Fruit fly (Drosophila melanogaster): Measurements from ENCODE around the gene CG8620.

The CG8620 gene

DNA sequence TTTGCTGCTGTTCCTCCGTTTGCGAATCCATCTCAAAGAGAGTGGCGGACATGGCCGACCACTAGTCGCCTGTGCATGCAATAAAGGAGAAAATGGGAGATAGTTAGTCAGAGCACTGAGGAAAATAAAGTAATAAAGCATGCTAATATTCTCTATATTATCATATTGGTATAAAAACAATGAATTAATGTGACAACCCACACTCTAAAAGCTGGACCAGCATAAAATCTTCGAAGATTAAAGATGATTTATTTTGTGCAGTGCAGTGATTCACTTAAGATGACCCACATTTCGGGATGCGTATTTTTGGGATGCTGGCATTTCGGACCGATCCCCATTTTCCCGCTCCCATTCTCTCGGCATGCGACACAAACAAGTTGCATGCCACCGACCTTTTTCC lies 10.1 kb upstream of the CG8620 start:
- TF ChIP-seq CTCF (optimal IDR thresholded peaks at IDR 0.05) (no peak), CG8478 (optimal IDR thresholded peaks at IDR 0.05) (no peak)

DNA sequence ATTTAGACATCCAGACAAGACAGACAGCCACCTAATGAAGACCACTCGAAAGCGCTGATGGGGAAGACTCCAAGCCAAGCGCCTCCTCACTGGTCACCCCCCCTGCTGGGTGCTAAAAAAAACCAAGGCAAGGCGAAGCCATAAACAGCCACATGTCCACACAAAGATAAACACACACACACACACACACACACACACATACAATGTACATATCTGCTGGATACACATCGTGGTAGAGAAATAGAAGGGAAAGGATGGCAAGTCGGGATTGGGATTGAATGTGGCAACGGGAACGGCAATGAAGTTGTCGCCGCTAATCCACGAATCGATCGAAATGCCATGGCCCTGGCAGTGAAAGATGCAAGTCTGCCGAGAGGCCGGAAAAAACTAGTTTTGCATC lies 8.5 kb upstream of the CG8620 start:
- no peak for TF ChIP-seq CG8478 (optimal IDR thresholded peaks at IDR 0.05)
- no peak for TF ChIP-seq CTCF (optimal IDR thresholded peaks at IDR 0.05)

DNA sequence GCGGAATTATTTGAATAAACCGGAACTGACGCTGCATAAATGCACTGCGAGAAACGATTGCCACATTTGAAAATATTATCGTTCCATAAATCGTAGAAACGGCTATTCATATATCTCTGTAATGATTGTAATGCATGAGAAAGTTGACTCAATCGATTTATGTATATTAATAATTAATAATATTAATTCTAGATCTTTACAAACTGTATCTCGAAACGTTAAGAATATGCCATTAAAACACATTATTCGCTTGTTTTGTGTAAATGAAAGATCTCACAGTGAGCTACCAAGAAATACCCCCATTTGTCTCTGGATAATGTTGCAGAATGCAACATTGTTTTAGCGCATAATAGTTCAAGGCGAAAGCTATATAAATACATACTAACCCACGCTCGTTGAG lies 8.1 kb upstream of the CG8620 start:
- TF ChIP-seq CG8478 (optimal IDR thresholded peaks at IDR 0.05) (no peak), CTCF (optimal IDR thresholded peaks at IDR 0.05) (no peak)

DNA sequence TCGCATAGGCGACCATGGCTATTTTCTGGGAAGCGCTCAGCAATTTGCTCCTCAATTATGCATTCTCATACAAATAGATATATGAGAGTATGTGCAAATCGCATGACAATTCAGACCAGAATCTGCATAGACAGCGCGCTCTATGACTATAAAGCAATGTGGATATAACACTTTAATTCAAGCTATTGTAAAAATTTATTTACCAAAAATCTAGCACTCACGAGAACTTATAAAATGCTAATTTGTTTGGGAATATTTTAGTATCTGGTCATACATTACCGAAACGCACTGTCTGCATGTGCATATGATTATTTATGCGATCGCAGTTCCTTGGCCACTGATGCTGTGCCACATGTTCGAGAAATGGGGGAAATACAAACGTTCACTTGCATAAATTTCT lies 7.0 kb upstream of the CG8620 start:
- TF ChIP-seq CTCF (optimal IDR thresholded peaks at IDR 0.05) (no peak), CG8478 (optimal IDR thresholded peaks at IDR 0.05) (no peak)

DNA sequence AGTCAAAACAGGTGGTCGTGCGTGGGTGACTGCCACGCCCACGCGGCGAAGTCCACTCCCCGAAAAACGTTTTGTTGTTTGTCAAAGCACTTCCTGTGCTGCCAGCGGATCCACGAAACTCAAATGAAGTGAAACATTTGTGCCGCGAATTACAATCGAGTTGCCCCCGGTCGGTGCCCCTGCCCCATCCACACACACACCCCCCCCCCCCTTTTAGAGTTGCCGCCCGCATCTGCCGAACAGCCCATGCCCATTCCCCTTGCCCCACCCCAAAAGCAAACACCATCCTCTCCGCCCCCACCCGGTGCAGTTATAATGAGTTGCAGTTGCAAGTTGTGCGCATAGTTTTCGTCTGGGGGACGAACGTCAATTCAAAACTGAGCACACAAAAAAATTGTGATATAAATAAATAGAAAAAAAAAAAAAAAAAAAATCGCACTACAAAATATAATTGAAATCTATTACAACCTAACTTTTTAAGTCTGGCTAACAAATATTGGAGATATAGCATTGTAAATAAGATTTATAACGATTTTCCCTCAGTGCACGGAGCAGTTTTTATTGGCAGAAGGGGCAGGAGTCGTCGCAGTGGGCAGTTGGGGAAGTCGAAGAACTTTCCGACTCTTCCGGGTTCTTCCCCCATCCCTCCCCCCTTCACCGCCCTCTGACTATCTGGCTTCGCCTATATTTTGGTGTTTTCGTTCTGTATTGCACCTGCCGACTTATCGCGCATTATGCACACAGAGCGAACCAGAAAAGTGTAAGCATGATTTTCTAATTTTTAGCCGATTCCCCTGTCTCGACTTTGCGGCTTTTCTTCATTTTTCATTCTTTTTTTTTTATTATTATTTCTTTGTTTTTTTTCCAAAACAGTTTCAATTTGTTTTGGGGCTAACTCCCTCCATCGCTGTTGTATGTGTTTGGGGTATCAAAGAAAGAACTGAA lies 6.1 kb upstream of the CG8620 start:
- no peak for TF ChIP-seq CG8478 (optimal IDR thresholded peaks at IDR 0.05)
- TF ChIP-seq CTCF (optimal IDR thresholded peaks at IDR 0.05) = no peak

DNA sequence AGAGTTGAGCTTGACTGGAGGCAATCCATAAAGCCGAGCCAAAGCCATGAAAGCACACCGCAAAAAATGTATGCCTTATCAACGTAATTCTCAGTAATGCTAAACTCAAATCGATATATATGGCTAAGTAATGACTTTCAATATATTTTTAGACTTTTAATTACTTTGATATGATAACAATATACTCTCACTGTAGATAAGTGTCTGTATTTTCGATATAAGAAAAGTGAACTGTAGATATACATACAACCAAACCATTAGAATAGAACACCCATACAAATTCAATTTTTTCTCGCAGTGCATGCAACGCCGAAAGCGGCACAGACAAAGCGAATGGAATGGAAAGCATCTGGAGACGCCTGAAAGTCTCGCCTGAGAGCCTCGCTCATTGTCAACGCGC lies 4.3 kb upstream of the CG8620 start:
- TF ChIP-seq CTCF (optimal IDR thresholded peaks at IDR 0.05) (no peak), CG8478 (optimal IDR thresholded peaks at IDR 0.05) (no peak)

DNA sequence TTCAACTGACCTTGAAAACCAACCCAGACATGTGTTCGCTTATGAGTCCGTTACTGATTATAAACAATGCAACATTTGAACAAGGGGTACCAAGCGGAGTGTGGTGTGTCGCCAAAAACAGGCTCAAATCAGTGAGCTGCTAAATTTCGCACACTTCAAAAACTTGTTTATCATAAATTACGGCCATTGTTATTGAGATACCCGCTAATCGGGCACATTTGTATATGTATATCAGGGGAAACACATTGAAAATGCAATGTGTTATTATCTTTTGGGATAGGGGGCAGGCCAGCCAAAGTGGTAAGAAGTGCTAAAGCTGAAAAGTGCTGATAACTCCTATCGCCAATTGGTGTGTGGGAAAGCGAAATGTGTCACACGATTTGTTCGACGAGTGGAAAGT lies 3.6 kb upstream of the CG8620 start:
- TF ChIP-seq CG8478 (optimal IDR thresholded peaks at IDR 0.05) (no peak), CTCF (optimal IDR thresholded peaks at IDR 0.05) (no peak)

DNA sequence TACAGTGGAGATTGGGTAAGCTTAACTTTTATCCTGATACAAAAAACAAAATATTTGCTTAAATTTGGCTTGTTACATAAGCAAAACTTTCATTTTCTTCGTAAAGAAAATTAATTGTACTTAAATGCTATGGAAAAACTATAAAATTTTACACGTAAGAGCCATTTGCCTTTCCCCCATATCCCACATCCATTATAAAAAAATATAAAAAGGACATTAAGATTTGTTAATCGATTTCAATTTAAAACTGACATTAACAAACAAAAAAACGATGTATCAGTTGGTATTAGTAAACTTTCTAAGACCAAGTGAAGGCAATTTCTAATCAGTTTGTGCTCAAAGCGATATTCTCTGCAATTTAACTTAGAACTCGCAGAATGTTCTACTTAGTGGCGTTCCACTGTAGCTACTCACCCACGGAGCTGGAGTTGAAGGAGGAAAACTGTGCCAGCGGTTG lies 2.3 kb upstream of the CG8620 start:
- no peak for TF ChIP-seq CG8478 (optimal IDR thresholded peaks at IDR 0.05)
- TF ChIP-seq CTCF (optimal IDR thresholded peaks at IDR 0.05) = no peak

DNA sequence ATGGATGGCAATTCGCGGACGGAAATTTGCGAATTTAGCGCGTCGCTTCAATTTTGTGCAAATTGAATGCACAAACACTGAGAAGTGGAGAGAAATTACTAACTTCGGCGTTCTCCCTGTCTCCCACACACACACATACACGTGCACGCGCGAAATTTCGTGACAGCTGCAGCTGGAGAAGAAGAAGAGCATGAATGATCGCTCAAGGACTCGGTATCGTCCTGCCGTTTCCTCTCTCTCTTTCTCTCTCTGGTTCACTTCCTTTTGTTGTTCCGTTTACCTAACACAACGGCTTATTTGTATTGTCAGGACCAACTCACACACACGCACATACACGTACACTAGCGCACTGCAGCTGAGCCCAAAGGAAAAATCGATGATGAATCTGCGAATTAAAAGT lies 1.7 kb upstream of the CG8620 start:
- TF ChIP-seq CG8478 (optimal IDR thresholded peaks at IDR 0.05) (no peak), CTCF (optimal IDR thresholded peaks at IDR 0.05) (no peak)

DNA sequence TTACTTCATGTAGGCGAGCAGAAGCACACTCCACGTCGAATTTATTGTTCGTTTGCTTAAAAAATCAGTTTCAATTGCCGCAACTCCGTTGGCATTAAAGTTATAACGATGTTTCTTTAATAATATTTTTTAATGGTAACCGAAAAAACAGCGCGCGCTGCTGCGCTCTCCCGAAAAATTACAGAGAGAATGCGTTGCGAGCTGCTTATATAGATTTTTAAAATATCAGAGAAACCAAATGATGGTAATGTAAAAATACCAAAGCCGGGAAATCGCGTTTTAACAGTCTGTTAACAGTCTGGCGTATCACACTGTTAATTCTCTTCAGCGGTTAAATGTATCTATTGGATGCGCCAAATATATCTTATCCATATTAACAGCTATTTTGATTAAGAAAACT lies 1.0 kb upstream of the CG8620 start, which contains the start of gene corn:
Gene corn, minus strand, starts transcription at position 184 of the 400 bp plus-strand sequence.
- no peak for TF ChIP-seq CG8478 (optimal IDR thresholded peaks at IDR 0.05)

DNA sequence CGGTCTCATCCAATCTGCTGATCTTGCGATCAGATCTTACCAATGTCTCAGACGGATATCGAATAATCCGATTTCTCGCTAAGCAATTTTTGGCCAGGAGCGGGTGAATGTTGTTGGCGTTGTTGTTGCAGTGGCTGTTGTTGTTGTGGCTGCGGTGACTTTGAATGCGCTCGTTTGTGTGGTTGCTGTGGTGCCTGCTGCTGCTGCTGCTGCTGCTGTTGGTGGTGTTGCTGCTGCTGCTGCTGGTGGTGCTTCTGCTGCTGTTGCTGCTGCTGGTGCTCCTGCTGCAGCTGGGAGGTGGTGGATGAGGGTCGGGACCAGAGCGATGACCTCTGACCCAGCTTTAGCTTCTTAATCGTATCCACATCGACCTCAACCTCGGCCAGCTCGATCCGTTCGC lies 3.4 kb downstream of the CG8620 start:
- TF ChIP-seq CG8478 (optimal IDR thresholded peaks at IDR 0.05) = no peak
- TF ChIP-seq CTCF (optimal IDR thresholded peaks at IDR 0.05) = no peak

DNA sequence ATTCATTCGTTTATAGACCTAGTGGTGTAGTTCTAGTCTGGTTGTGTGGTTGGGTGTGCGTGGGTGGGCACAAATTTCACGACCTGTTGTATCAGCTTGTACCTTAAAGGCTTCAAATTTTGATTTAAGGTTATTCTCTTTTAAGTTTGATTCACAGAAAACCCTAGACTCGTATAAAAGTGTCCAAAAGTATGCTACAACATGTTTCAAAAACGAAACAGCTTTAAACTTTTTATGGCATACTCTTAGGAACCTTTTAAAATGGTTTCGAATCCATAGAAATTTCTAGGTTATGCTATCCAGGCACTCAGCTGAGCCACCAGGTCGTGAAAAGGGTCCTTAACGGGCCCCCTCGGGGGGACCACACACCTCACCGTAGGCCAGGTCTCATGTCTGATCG lies 4.0 kb downstream of the CG8620 start:
- TF ChIP-seq CG8478 (optimal IDR thresholded peaks at IDR 0.05) = no peak
- TF ChIP-seq CTCF (optimal IDR thresholded peaks at IDR 0.05) = no peak

DNA sequence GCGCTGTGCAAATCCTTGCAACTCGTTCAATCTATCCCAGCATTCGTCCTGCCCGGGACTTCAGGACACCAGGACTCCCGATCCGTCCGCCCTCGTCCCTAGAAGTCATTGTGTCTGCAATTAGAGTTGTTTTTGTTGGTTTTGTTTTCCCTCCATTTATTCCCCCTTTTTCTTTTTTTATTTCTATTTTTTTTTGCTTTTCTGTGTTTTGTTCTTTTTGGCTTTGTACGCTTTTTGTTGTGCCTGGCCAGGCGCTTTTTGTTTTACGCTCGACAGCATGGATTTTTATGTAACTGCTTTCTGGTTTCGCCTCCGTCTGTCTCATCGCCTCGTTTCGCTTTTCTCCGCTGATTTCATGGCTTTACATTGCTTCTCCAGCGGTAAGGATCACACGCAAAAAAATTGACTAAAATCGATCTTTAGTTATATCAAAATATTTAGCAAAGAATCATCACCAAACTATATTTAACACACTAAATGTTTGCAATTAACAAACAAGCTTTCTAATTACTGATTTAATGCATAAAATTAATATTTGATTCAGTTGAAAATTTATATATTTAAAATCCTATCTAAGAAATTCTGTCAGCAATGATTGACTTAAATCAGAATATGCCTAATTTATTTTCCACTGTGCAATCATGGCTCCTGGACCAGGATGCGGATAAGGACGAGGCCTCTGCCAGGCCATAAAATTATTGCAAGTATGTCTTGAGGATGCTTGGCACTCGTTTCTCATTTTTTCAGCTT lies 27.0 kb downstream of the CG8620 start:
- no peak for TF ChIP-seq CG8478 (optimal IDR thresholded peaks at IDR 0.05)
- TF ChIP-seq CTCF (optimal IDR thresholded peaks at IDR 0.05) = no peak

DNA sequence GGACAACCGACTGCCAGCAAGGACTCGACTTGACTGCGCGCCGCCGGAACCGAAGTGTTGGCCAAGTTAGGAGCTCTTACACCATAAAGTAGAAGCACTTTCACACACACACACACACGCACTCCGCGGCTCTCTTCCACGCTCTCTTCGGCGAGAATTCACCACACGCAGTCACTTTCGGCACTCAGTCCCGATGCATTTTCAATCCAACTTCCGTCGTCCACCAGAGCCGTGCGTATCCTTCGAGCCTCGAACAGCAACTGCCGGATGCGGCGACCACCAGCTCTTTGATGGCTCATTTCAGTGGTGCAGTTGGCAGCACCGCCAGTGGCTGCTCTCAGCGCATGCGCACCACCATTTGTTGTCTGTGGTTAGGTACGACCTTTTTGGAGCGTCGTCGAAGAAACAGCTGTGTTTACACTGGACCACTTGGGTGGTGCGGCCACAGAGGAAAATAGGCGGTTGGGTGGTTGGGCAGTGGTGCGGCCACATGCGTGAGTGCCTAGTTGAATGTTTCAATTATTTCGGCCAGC lies 31.8 kb downstream of the CG8620 start, which contains the start of gene Dscam2:
Gene Dscam2, minus strand, starts transcription at position 264 of the 533 bp plus-strand sequence.
- no peak for TF ChIP-seq CG8478 (optimal IDR thresholded peaks at IDR 0.05)
- TF ChIP-seq CTCF (optimal IDR thresholded peaks at IDR 0.05) = no peak

DNA sequence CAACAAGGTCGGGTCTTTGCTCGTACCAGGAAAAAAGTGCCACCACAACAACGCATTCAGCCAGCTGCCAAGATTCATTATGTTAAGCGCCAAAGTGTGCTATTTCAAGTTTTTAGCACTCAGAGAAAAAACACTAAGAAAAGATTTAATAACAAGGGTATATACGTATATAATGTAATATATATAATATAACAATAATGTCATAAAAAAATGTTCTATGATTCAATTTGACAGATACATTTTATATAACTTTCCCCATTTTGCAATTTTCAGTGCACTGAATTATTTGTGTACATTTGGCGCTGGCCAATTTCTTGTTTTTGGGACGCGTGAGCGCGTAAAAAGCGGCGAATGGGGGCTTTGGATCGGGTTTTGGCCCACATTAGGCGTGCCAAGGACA lies 32.6 kb downstream of the CG8620 start:
- TF ChIP-seq CG8478 (optimal IDR thresholded peaks at IDR 0.05) = no peak
- no peak for TF ChIP-seq CTCF (optimal IDR thresholded peaks at IDR 0.05)
